Fruit fly (Drosophila melanogaster) whole organism, embryonic: ENCODE results near the gene MtnE.

Experiments used
- ATbp ChIP-seq: fragments of 200-800 bp; sonication (Bioruptor generic); optimal IDR thresholded peaks from 2 replicates; lab custom pipeline; 2017; ENCODE audit warnings: missing biosample characterization, mild to moderate bottlenecking, missing genetic modification characterization, missing genetic modification reagents
- Ada2b ChIP-seq: fragments of 200-800 bp; sonication (Bioruptor generic); IDR thresholded peaks from 2 replicates; pipeline ENCODE4 v1.3.6; 2022; ENCODE audit warnings: missing biosample characterization, missing genetic modification characterization
- Adf1 ChIP-seq: fragments of 200-800 bp; sonication (Bioruptor generic); IDR thresholded peaks from 2 replicates; pipeline ENCODE4 v1.3.6; 2022; ENCODE audit warnings: missing biosample characterization, missing genetic modification characterization
- Atf3 ChIP-seq: fragments of 200-800 bp; sonication (Bioruptor generic); optimal IDR thresholded peaks from 3 replicates; lab custom pipeline; 2016; ENCODE audit warnings: missing biosample characterization, missing genetic modification characterization
- B-H2 ChIP-seq: fragments of 200-800 bp; sonication (Bioruptor generic); optimal IDR thresholded peaks from 2 replicates; lab custom pipeline; 2018; ENCODE audit warnings: missing biosample characterization, mild to moderate bottlenecking, missing genetic modification characterization
- CG11456 ChIP-seq: fragments of 200-800 bp; sonication (Bioruptor generic); IDR thresholded peaks from 3 replicates; pipeline ENCODE4 v1.3.6; 2022; ENCODE audit warnings: missing biosample characterization, missing genetic modification characterization
- CG12071 ChIP-seq: fragments of 200-800 bp; sonication (Bioruptor generic); optimal IDR thresholded peaks from 3 replicates; lab custom pipeline; 2018; ENCODE audit warnings: missing biosample characterization, mild to moderate bottlenecking, missing genetic modification characterization
- CG13894 ChIP-seq: fragments of 200-800 bp; sonication (Bioruptor generic); optimal IDR thresholded peaks from 3 replicates; lab custom pipeline; 2018; ENCODE audit warnings: missing biosample characterization, mild to moderate bottlenecking, missing genetic modification characterization, moderate library complexity
- CG14965 ChIP-seq: fragments of 200-800 bp; sonication (Bioruptor generic); optimal IDR thresholded peaks from 2 replicates; lab custom pipeline; 2016; ENCODE audit warnings: missing biosample characterization, missing genetic modification characterization, borderline replicate concordance
- CG15601 ChIP-seq: fragments of 200-800 bp; sonication (Bioruptor generic); optimal IDR thresholded peaks from 3 replicates; lab custom pipeline; 2019; ENCODE audit warnings: missing biosample characterization, mild to moderate bottlenecking, missing genetic modification characterization, moderate library complexity
- CG15696 ChIP-seq: fragments of 200-800 bp; sonication (Bioruptor generic); optimal IDR thresholded peaks from 2 replicates; lab custom pipeline; 2019; ENCODE audit warnings: missing biosample characterization, mild to moderate bottlenecking, missing genetic modification characterization, moderate library complexity
- CG17568 ChIP-seq: fragments of 200-800 bp; sonication (Bioruptor generic); optimal IDR thresholded peaks from 2 replicates; lab custom pipeline; 2018; ENCODE audit warnings: missing biosample characterization, mild to moderate bottlenecking, missing genetic modification characterization, moderate library complexity
- CG17912 ChIP-seq: fragments of 200-800 bp; sonication (Bioruptor generic); optimal IDR thresholded peaks from 2 replicates; lab custom pipeline; 2018; ENCODE audit warnings: missing biosample characterization, mild to moderate bottlenecking, missing genetic modification characterization
- CG18599 ChIP-seq: fragments of 200-800 bp; sonication (Bioruptor generic); optimal IDR thresholded peaks from 3 replicates; lab custom pipeline; 2017; ENCODE audit warnings: missing biosample characterization, missing genetic modification characterization, mild to moderate bottlenecking, moderate library complexity, missing genetic modification reagents
- CG2120 ChIP-seq: fragments of 200-800 bp; sonication (Bioruptor generic); optimal IDR thresholded peaks from 3 replicates; lab custom pipeline; 2016; ENCODE audit warnings: missing biosample characterization, missing genetic modification characterization
- CG2202 ChIP-seq: fragments of 200-800 bp; sonication (Bioruptor generic); optimal IDR thresholded peaks from 2 replicates; lab custom pipeline; 2018; ENCODE audit warnings: missing biosample characterization, mild to moderate bottlenecking, missing genetic modification characterization
- CG2712 ChIP-seq: fragments of 200-800 bp; optimal IDR thresholded peaks from 3 replicates; lab custom pipeline; 2019; ENCODE audit warnings: missing biosample characterization, mild to moderate bottlenecking, missing genetic modification characterization, moderate library complexity
- CG3065 ChIP-seq: fragments of 200-800 bp; sonication (Bioruptor generic); optimal IDR thresholded peaks from 2 replicates; lab custom pipeline; 2016; ENCODE audit warnings: missing biosample characterization, missing genetic modification characterization
- CG31365 ChIP-seq: fragments of 200-800 bp; sonication (Bioruptor generic); optimal IDR thresholded peaks from 2 replicates; lab custom pipeline; 2018; ENCODE audit warnings: missing biosample characterization, mild to moderate bottlenecking, missing genetic modification characterization
- CG3995 ChIP-seq: fragments of 200-800 bp; sonication (Bioruptor generic); optimal IDR thresholded peaks from 3 replicates; lab custom pipeline; 2016; ENCODE audit warnings: missing biosample characterization, missing genetic modification characterization
- CG6689 ChIP-seq: fragments of 200-800 bp; sonication (Bioruptor generic); IDR thresholded peaks from 2 replicates; pipeline ENCODE4 v1.3.6; 2022; ENCODE audit warnings: missing biosample characterization, missing genetic modification characterization
- CG7745 ChIP-seq: fragments of 200-800 bp; sonication (Bioruptor generic); optimal IDR thresholded peaks from 2 replicates; lab custom pipeline; 2018; ENCODE audit warnings: missing biosample characterization, mild to moderate bottlenecking, missing genetic modification characterization, moderate library complexity
- CG7987 ChIP-seq: fragments of 200-800 bp; sonication (Bioruptor generic); optimal IDR thresholded peaks from 2 replicates; lab custom pipeline; 2018; ENCODE audit warnings: missing biosample characterization, mild to moderate bottlenecking, missing genetic modification characterization, moderate library complexity
- CG9932 ChIP-seq: fragments of 200-800 bp; sonication (Bioruptor generic); IDR thresholded peaks from 2 replicates; pipeline ENCODE4 v1.3.6; 2022; ENCODE audit warnings: missing biosample characterization, missing genetic modification characterization
- Gsc ChIP-seq: fragments of 200-800 bp; sonication (Bioruptor generic); IDR thresholded peaks from 2 replicates; pipeline ENCODE4 v1.3.6; 2022; ENCODE audit warnings: missing biosample characterization, missing genetic modification characterization
- Hand ChIP-seq: fragments of 200-800 bp; sonication (Bioruptor generic); optimal IDR thresholded peaks from 2 replicates; lab custom pipeline; 2017; ENCODE audit warnings: mild to moderate bottlenecking, missing biosample characterization, missing genetic modification reagents, missing genetic modification characterization
- NC2α ChIP-seq: fragments of 200-800 bp; sonication (Bioruptor generic); optimal IDR thresholded peaks from 2 replicates; lab custom pipeline; 2016; ENCODE audit warnings: missing biosample characterization, missing genetic modification characterization
- Nf-YC ChIP-seq: fragments of 200-800 bp; optimal IDR thresholded peaks from 3 replicates; lab custom pipeline; 2019; ENCODE audit warnings: missing biosample characterization, mild to moderate bottlenecking, missing genetic modification characterization, moderate library complexity
- Sry-β ChIP-seq: fragments of 200-800 bp; sonication (Bioruptor generic); optimal IDR thresholded peaks from 2 replicates; lab custom pipeline; 2018; ENCODE audit warnings: missing biosample characterization, mild to moderate bottlenecking, missing genetic modification characterization, moderate library complexity
- Sry-δ ChIP-seq: fragments of 200-800 bp; sonication (Bioruptor generic); optimal IDR thresholded peaks from 2 replicates; lab custom pipeline; 2016; ENCODE audit warnings: missing biosample characterization, missing genetic modification characterization
- ara ChIP-seq: fragments of 200-800 bp; sonication (Bioruptor generic); IDR thresholded peaks from 2 replicates; pipeline ENCODE4 v1.3.6; 2022; ENCODE audit warnings: missing biosample characterization, missing genetic modification characterization
- bcd ChIP-seq: fragments of 200-800 bp; sonication (Bioruptor generic); optimal IDR thresholded peaks from 2 replicates; lab custom pipeline; 2017; ENCODE audit warnings: missing biosample characterization, mild to moderate bottlenecking, missing genetic modification characterization
- cg ChIP-seq: fragments of 200-800 bp; sonication (Bioruptor generic); optimal IDR thresholded peaks from 3 replicates; lab custom pipeline; 2019; ENCODE audit warnings: missing biosample characterization, mild to moderate bottlenecking, missing genetic modification characterization, moderate library complexity
- da ChIP-seq: fragments of 200-800 bp; sonication (Bioruptor generic); optimal IDR thresholded peaks from 2 replicates; lab custom pipeline; 2016; ENCODE audit warnings: missing biosample characterization, missing genetic modification characterization
- luna ChIP-seq: fragments of 200-800 bp; sonication (Bioruptor generic); optimal IDR thresholded peaks from 2 replicates; lab custom pipeline; 2016; ENCODE audit warnings: missing biosample characterization, missing genetic modification characterization
- nerfin-2 ChIP-seq: fragments of 200-800 bp; sonication (Bioruptor generic); IDR thresholded peaks from 2 replicates; pipeline ENCODE4 v1.3.6; 2022; ENCODE audit warnings: missing biosample characterization, missing genetic modification characterization; ENCODE audit not compliant: partially characterized antibody
- pho ChIP-seq: fragments of 200-800 bp; sonication (Bioruptor generic); optimal IDR thresholded peaks from 2 replicates; lab custom pipeline; 2016; ENCODE audit warnings: missing biosample characterization, missing genetic modification characterization
- sc ChIP-seq, 3 experiments: fragments of >200 bp in 2 of 3; fragments of 200-800 bp in 1 of 3; sonication (Bioruptor generic) in 1 of 3; optimal IDR thresholded peaks; 2 replicates in 2 of 3; 3 replicates in 1 of 3; lab custom pipeline; 2017; ENCODE audit warnings: mild to moderate bottlenecking in 1 of 3, missing biosample characterization in 1 of 3, missing genetic modification characterization in 1 of 3, missing genetic modification reagents in 1 of 3
- scrt ChIP-seq: fragments of 200-800 bp; sonication (Bioruptor generic); optimal IDR thresholded peaks from 2 replicates; lab custom pipeline; 2018; ENCODE audit warnings: missing biosample characterization, mild to moderate bottlenecking, missing genetic modification characterization, moderate library complexity
- seq ChIP-seq: fragments of 200-800 bp; sonication (Bioruptor generic); IDR thresholded peaks from 2 replicates; pipeline ENCODE4 v1.3.6; 2022; ENCODE audit warnings: missing biosample characterization, missing genetic modification characterization
- slou ChIP-seq: fragments of 200-800 bp; sonication (Bioruptor generic); optimal IDR thresholded peaks from 3 replicates; lab custom pipeline; 2016; ENCODE audit warnings: missing biosample characterization, missing genetic modification characterization
- ssp ChIP-seq: fragments of 200-800 bp; sonication (Bioruptor generic); IDR thresholded peaks from 2 replicates; pipeline ENCODE4 v1.3.6; 2022; ENCODE audit warnings: missing biosample characterization, missing genetic modification characterization
- tap ChIP-seq: fragments of 200-800 bp; optimal IDR thresholded peaks from 3 replicates; lab custom pipeline; 2019; ENCODE audit warnings: missing biosample characterization, mild to moderate bottlenecking, missing genetic modification characterization, moderate library complexity
- tgo ChIP-seq: fragments of 200-800 bp; sonication (Bioruptor generic); IDR thresholded peaks from 3 replicates; pipeline ENCODE4 v1.3.6; 2022; ENCODE audit warnings: missing biosample characterization, missing genetic modification characterization
- tna ChIP-seq: fragments of 200-800 bp; sonication (Bioruptor generic); IDR thresholded peaks from 2 replicates; pipeline ENCODE4 v1.3.6; 2022; ENCODE audit warnings: missing biosample characterization, missing genetic modification characterization; ENCODE audit not compliant: partially characterized antibody
- ttk ChIP-seq: fragments of 200-800 bp; sonication (Bioruptor generic); IDR thresholded peaks from 2 replicates; pipeline ENCODE4 v2.1.2; 2022; ENCODE audit warnings: missing biosample characterization, missing genetic modification characterization
- tx ChIP-seq: fragments of 200-800 bp; sonication (Bioruptor generic); optimal IDR thresholded peaks from 2 replicates; lab custom pipeline; 2016; ENCODE audit warnings: missing biosample characterization, missing genetic modification characterization
- unc-4 ChIP-seq: fragments of 200-800 bp; sonication (Bioruptor generic); IDR thresholded peaks from 2 replicates; pipeline ENCODE4 v1.3.6; 2022; ENCODE audit warnings: missing biosample characterization, missing genetic modification characterization; ENCODE audit not compliant: partially characterized antibody
- wdn ChIP-seq: fragments of 200-800 bp; sonication (Bioruptor generic); IDR thresholded peaks from 2 replicates; pipeline ENCODE4 v1.3.6; 2022; ENCODE audit warnings: missing biosample characterization, missing genetic modification characterization

MtnE gene

dm6 chr3R:20542283-20543144 lies 8.0 kb upstream of the MtnE start (continued):
- TF ChIP-seq slou (GFP tag; lab: Kevin White, UChicago) (peak; percentile 30), CG3065 (GFP tag; lab: Kevin White, UChicago) (peak; percentile 9), bcd (no peak), Nf-YC (tag; lab: Kevin White, UChicago) (no peak), NC2α (GFP tag; lab: Kevin White, UChicago) (no peak), luna (GFP tag; lab: Kevin White, UChicago) (no peak), CG13894 (tag; lab: Kevin White, UChicago) (no peak), ATbp (GFP tag; lab: Kevin White, UChicago) (peak; percentile 79), ssp (GFP tag; lab: Robert Waterston, UW) (no peak), Hand (no peak), CG15601 (tag; lab: Kevin White, UChicago) (peak; percentile 81), CG12071 (GFP tag; lab: Kevin White, UChicago) (no peak), unc-4 (GFP tag; lab: Robert Waterston, UW) (no peak), pho (GFP tag; lab: Kevin White, UChicago) (no peak), CG31365 (no peak), Ada2b (GFP tag; lab: Robert Waterston, UW) (no peak), seq (GFP tag; lab: Robert Waterston, UW) (no peak; the same call in 1 of the 2 replicates), tap (tag; lab: Kevin White, UChicago) (peak; percentile 41), CG11456 (no peak), CG15696 (tag; lab: Kevin White, UChicago) (peak; percentile 90), CG7987 (GFP tag; lab: Kevin White, UChicago) (no peak), ara (GFP tag; lab: Robert Waterston, UW) (no peak), Atf3 (GFP tag; lab: Kevin White, UChicago) (no peak), ttk (GFP tag; lab: Robert Waterston, UW) (no peak), Sry-δ (GFP tag; lab: Kevin White, UChicago) (no peak), CG9932 (GFP tag; lab: Robert Waterston, UW) (no peak), sc (optimal IDR thresholded peaks at IDR 0.05; lab: Kevin White, UChicago) (no peak), sc (GFP tag; optimal IDR thresholded peaks at IDR 0.05; lab: Kevin White, UChicago) (peak; percentile 14), da (GFP tag; lab: Kevin White, UChicago) (no peak), tx (GFP tag; lab: Kevin White, UChicago) (no peak), CG14965 (peak; percentile 11), CG6689 (GFP tag; lab: Robert Waterston, UW) (no peak), B-H2 (GFP tag; lab: Kevin White, UChicago) (no peak), CG17568 (GFP tag; lab: Kevin White, UChicago) (peak; percentile 42), tgo (GFP tag; lab: Robert Waterston, UW) (no peak; the same call in 2 of the 3 replicates), CG3995 (no peak), tna (no peak), CG7745 (peak; percentile 75), wdn (no peak), Gsc (GFP tag; lab: Robert Waterston, UW) (no peak), Adf1 (no peak), CG2120 (GFP tag; lab: Kevin White, UChicago) (no peak), scrt (GFP tag; lab: Kevin White, UChicago) (peak; percentile 47), CG18599 (GFP tag; lab: Kevin White, UChicago) (no peak), CG2712 (tag; lab: Kevin White, UChicago) (peak; percentile 67), nerfin-2 (GFP tag; lab: Robert Waterston, UW) (no peak), CG17912 (GFP tag; lab: Kevin White, UChicago) (no peak), CG2202 (tag; lab: Kevin White, UChicago) (peak; percentile 77), Sry-β (GFP tag; lab: Kevin White, UChicago) (no peak), cg (GFP tag; lab: Kevin White, UChicago) (no peak)
